Worm (Caenorhabditis elegans): Measurements from ENCODE around the gene gldi-8.

gldi-8 gene

ce11 chrIII:12583466-12583865 is 16.1 kb downstream of the gldi-8 start (continued):
- TF ChIP-seq fkh-4 (tag; optimal IDR thresholded peaks at IDR 0.05; ENCODE audit: borderline replicate concordance) = peak; percentile 30

- TF ChIP-seq nhr-19 (GFP tag; conservative IDR thresholded peaks at IDR 0.05) (no peak), nhr-237 (tag; optimal IDR thresholded peaks at IDR 0.05) (no peak), unc-86 (tag; optimal IDR thresholded peaks at IDR 0.05) (no peak), swsn-7 (tag; optimal IDR thresholded peaks at IDR 0.05) (no peak), lin-35 (GFP tag; optimal IDR thresholded peaks at IDR 0.05) (peak in 1 of 2 experiments; percentile 10), unc-30 (tag; optimal IDR thresholded peaks at IDR 0.05) (no peak), egl-27 (tag; optimal IDR thresholded peaks at IDR 0.05) (no peak), lir-3 (tag; optimal IDR thresholded peaks at IDR 0.05; ENCODE audit: poor library complexity) (no peak), ceh-63 (GFP tag; optimal IDR thresholded peaks at IDR 0.05) (no peak), snu-23 (GFP tag; optimal IDR thresholded peaks at IDR 0.05) (peak; percentile 11), vab-15 (tag; optimal IDR thresholded peaks at IDR 0.05) (no peak), nhr-28 (tag; optimal IDR thresholded peaks at IDR 0.05) (no peak), nhr-77 (tag; optimal IDR thresholded peaks at IDR 0.05) (no peak), ceh-82 (tag; optimal IDR thresholded peaks at IDR 0.05) (no peak), lin-15B (tag; optimal IDR thresholded peaks at IDR 0.05) (no peak), fos-1 (tag; optimal IDR thresholded peaks at IDR 0.05) (no peak), C16A3.4 (tag; optimal IDR thresholded peaks at IDR 0.05) (no peak), mep-1 (tag; optimal IDR thresholded peaks at IDR 0.05) (no peak), nhr-12 (tag; optimal IDR thresholded peaks at IDR 0.05) (no peak), nhr-71 (tag; optimal IDR thresholded peaks at IDR 0.05) (no peak), isw-1 (GFP tag; IDR thresholded peaks at IDR 0.05) (no peak), blmp-1 (tag; optimal IDR thresholded peaks at IDR 0.05) (peak; percentile 2), snpc-4 (tag; optimal IDR thresholded peaks at IDR 0.05) (no peak), lsy-2 (tag; optimal IDR thresholded peaks at IDR 0.05) (peak; percentile 14 to 34), ces-1 (GFP tag; optimal IDR thresholded peaks at IDR 0.05) (no peak), mdl-1 (tag; optimal IDR thresholded peaks at IDR 0.05) (no peak), nhr-85 (tag) (peak; percentile 40), ama-1 (optimal IDR thresholded peaks at IDR 0.05) (no peak), lin-13 (GFP tag; optimal IDR thresholded peaks at IDR 0.05) (no peak), lin-14 (GFP tag; optimal IDR thresholded peaks at IDR 0.05) (peak; percentile 47), nhr-76 (tag; optimal IDR thresholded peaks at IDR 0.05) (no peak), aha-1 (tag; optimal IDR thresholded peaks at IDR 0.05) (no peak), irx-1 (tag; optimal IDR thresholded peaks at IDR 0.05) (no peak)
Observed at ce11 chrIII:12575350-12576292, 23.9 kb downstream of the gldi-8 start, which contains the start of gene aakg-1. aakg-1 (minus strand) TSS chrIII:12575401.

ce11 chrIII:12569870-12570269 is 29.7 kb downstream of the gldi-8 start:
- TF ChIP-seq lin-14 (GFP tag; optimal IDR thresholded peaks at IDR 0.05) (no peak), C34B4.2 (tag; optimal IDR thresholded peaks at IDR 0.05) (no peak), xbp-1 (tag; optimal IDR thresholded peaks at IDR 0.05) (no peak), lin-39 (tag; optimal IDR thresholded peaks at IDR 0.05) (no peak), hpl-2 (GFP tag; optimal IDR thresholded peaks at IDR 0.05) (no peak), snu-23 (GFP tag; optimal IDR thresholded peaks at IDR 0.05) (no peak), egl-27 (tag; optimal IDR thresholded peaks at IDR 0.05) (no peak), ets-5 (GFP tag; IDR thresholded peaks at IDR 0.05) (no peak), unc-62 (GFP tag; optimal IDR thresholded peaks at IDR 0.05) (no peak), lin-15B (tag; optimal IDR thresholded peaks at IDR 0.05) (no peak), vab-15 (tag; optimal IDR thresholded peaks at IDR 0.05) (no peak), jun-1 (tag; optimal IDR thresholded peaks at IDR 0.05) (no peak), mdl-1 (tag; optimal IDR thresholded peaks at IDR 0.05) (no peak), fkh-10 (GFP tag; optimal IDR thresholded peaks at IDR 0.05) (no peak), nhr-11 (tag; optimal IDR thresholded peaks at IDR 0.05) (no peak), nhr-85 (tag) (no peak), rnt-1 (tag; optimal IDR thresholded peaks at IDR 0.05) (no peak), efl-3 (GFP tag; optimal IDR thresholded peaks at IDR 0.05) (no peak), lin-13 (GFP tag; optimal IDR thresholded peaks at IDR 0.05) (no peak), fos-1 (tag; optimal IDR thresholded peaks at IDR 0.05) (no peak)

Measured in whole organism, L1 larva.